Worm (Caenorhabditis elegans) whole organism, late embryonic: Measurements from ENCODE around the gene T19D12.10.

Experiments used
- C08G9.2 ChIP-seq: sonication (generic microtip); optimal IDR thresholded peaks from 2 replicates; lab custom pipeline; 2016; ENCODE audit warnings: mild to moderate bottlenecking, missing genetic modification characterization, moderate library complexity, missing compliant biosample characterization
- F13H6.1 ChIP-seq: sonication (generic microtip); optimal IDR thresholded peaks from 2 replicates; lab custom pipeline; 2016; ENCODE audit warnings: missing genetic modification characterization, missing compliant biosample characterization
- T23F11.4 ChIP-seq: fragments of 200-800 bp; sonication (Bioruptor generic); optimal IDR thresholded peaks from 2 replicates; lab custom pipeline; 2018; ENCODE audit warnings: mild to moderate bottlenecking, missing genetic modification characterization, missing compliant biosample characterization
- Y22D7AL.16 ChIP-seq: sonication (generic microtip); optimal IDR thresholded peaks from 2 replicates; lab custom pipeline; 2016; ENCODE audit warnings: missing genetic modification characterization, missing compliant biosample characterization
- ceh-14 ChIP-seq: sonication (generic microtip); optimal IDR thresholded peaks from 2 replicates; lab custom pipeline; 2016; ENCODE audit warnings: missing genotype, missing genetic modification characterization, missing compliant biosample characterization
- ceh-18 ChIP-seq: sonication (generic microtip); optimal IDR thresholded peaks from 2 replicates; lab custom pipeline; 2016; ENCODE audit warnings: missing genetic modification characterization, missing compliant biosample characterization
- ceh-24 ChIP-seq: sonication (generic microtip); optimal IDR thresholded peaks from 2 replicates; lab custom pipeline; 2016; ENCODE audit warnings: mild to moderate bottlenecking, missing genetic modification characterization, missing compliant biosample characterization
- ceh-30 ChIP-seq: fragments of 150-350 bp; optimal IDR thresholded peaks from 2 replicates; lab custom pipeline; 2014; ENCODE audit warnings: missing biosample characterization, missing genetic modification characterization
- ceh-31 ChIP-seq: sonication (generic microtip); optimal IDR thresholded peaks from 2 replicates; lab custom pipeline; 2016; ENCODE audit warnings: missing genetic modification characterization, missing compliant biosample characterization
- ceh-45 ChIP-seq: fragments of 200-800 bp; sonication (Bioruptor generic); IDR thresholded peaks from 2 replicates; pipeline ENCODE4 v1.3.6; 2022; ENCODE audit warnings: missing genetic modification reagents, missing genetic modification characterization, missing compliant biosample characterization
- ceh-48 ChIP-seq: sonication (generic microtip); optimal IDR thresholded peaks from 2 replicates; lab custom pipeline; 2016; ENCODE audit warnings: missing genetic modification characterization, inconsistent platforms, missing compliant biosample characterization
- che-1 ChIP-seq: sonication (generic microtip); optimal IDR thresholded peaks from 2 replicates; lab custom pipeline; 2016; ENCODE audit warnings: mild to moderate bottlenecking, missing genetic modification characterization, missing compliant biosample characterization
- elt-2 ChIP-seq: sonication (generic microtip); optimal IDR thresholded peaks from 2 replicates; lab custom pipeline; 2016; ENCODE audit warnings: missing genetic modification reagents, missing genetic modification characterization, missing compliant biosample characterization
- eyg-1 ChIP-seq: sonication (generic microtip); optimal IDR thresholded peaks from 2 replicates; lab custom pipeline; 2016; ENCODE audit warnings: missing genotype, missing genetic modification characterization, missing compliant biosample characterization
- fax-1 ChIP-seq: sonication (generic microtip); optimal IDR thresholded peaks from 2 replicates; lab custom pipeline; 2016; ENCODE audit warnings: missing genotype, missing genetic modification characterization, missing compliant biosample characterization
- hlh-30 ChIP-seq: sonication (generic microtip); optimal IDR thresholded peaks from 2 replicates; lab custom pipeline; 2017; ENCODE audit warnings: antibody characterized with exemption, missing genetic modification characterization, missing compliant biosample characterization; ENCODE audit not compliant: insufficient read depth
- hlh-6 ChIP-seq: sonication (generic microtip); optimal IDR thresholded peaks from 2 replicates; lab custom pipeline; 2016; ENCODE audit warnings: missing genotype, missing genetic modification characterization, missing compliant biosample characterization
- hlh-8 ChIP-seq: sonication (generic microtip); optimal IDR thresholded peaks from 2 replicates; lab custom pipeline; 2016; ENCODE audit warnings: missing genotype, missing genetic modification characterization, missing compliant biosample characterization
- lin-11 ChIP-seq: fragments of 200-800 bp; sonication (Bioruptor generic); optimal IDR thresholded peaks from 2 replicates; lab custom pipeline; 2018; ENCODE audit warnings: mild to moderate bottlenecking, missing genetic modification characterization, missing compliant biosample characterization
- madf-2 ChIP-seq: sonication (generic microtip); optimal IDR thresholded peaks from 2 replicates; lab custom pipeline; 2017; ENCODE audit warnings: missing genetic modification characterization, missing compliant biosample characterization
- pag-3 ChIP-seq: sonication (generic microtip); optimal IDR thresholded peaks from 2 replicates; lab custom pipeline; 2016; ENCODE audit warnings: missing compliant biosample characterization, missing genetic modification characterization, borderline replicate concordance
- pros-1 ChIP-seq: fragments of 150-350 bp; optimal IDR thresholded peaks from 2 replicates; lab custom pipeline; 2014; ENCODE audit warnings: missing biosample characterization, missing genetic modification reagents, missing genetic modification characterization
- rnt-1 ChIP-seq: sonication (generic microtip); optimal IDR thresholded peaks from 2 replicates; lab custom pipeline; 2016; ENCODE audit warnings: missing genetic modification characterization, missing compliant biosample characterization
- sdc-2 ChIP-seq: sonication (generic microtip); optimal IDR thresholded peaks from 2 replicates; lab custom pipeline; 2016; ENCODE audit warnings: missing genotype, missing genetic modification characterization, missing compliant biosample characterization
- sox-2 ChIP-seq: fragments of 200-800 bp; sonication (Bioruptor generic); IDR thresholded peaks from 2 replicates; pipeline ENCODE4 v1.3.6; 2022; ENCODE audit warnings: missing genetic modification reagents, missing genetic modification characterization, missing compliant biosample characterization
- syd-9 ChIP-seq: sonication (generic microtip); optimal IDR thresholded peaks from 2 replicates; lab custom pipeline; 2016; ENCODE audit warnings: mild to moderate bottlenecking, missing genetic modification characterization, moderate library complexity, missing compliant biosample characterization
- ttx-3 ChIP-seq: sonication (generic microtip); optimal IDR thresholded peaks from 2 replicates; lab custom pipeline; 2016; ENCODE audit warnings: missing genetic modification reagents, missing genetic modification characterization, missing compliant biosample characterization
- unc-3 ChIP-seq, 2 experiments: fragments of 200-800 bp in 1 of 2; sonication (Bioruptor generic) in 1 of 2; sonication (generic microtip) in 1 of 2; conservative IDR thresholded peaks in 1 of 2; optimal IDR thresholded peaks in 1 of 2; 2 replicates each; pipeline versions ENCODE4 v1.3.6 to Lab custom; 2016 to 2022; ENCODE audit warnings: missing compliant biosample characterization in 2 of 2, missing genetic modification characterization in 2 of 2, missing genetic modification reagents in 1 of 2
- unc-42 ChIP-seq: sonication (generic microtip); optimal IDR thresholded peaks from 2 replicates; lab custom pipeline; 2016; ENCODE audit warnings: missing genotype, missing genetic modification characterization, missing compliant biosample characterization
- unc-55 ChIP-seq: sonication (generic microtip); optimal IDR thresholded peaks from 2 replicates; lab custom pipeline; 2017; ENCODE audit warnings: missing biosample characterization, missing genetic modification reagents, missing genetic modification characterization
- unc-86 ChIP-seq: sonication (generic microtip); optimal IDR thresholded peaks from 2 replicates; lab custom pipeline; 2016; ENCODE audit warnings: missing genetic modification characterization, missing compliant biosample characterization
- zip-5 ChIP-seq: sonication (generic microtip); optimal IDR thresholded peaks from 2 replicates; lab custom pipeline; 2016; ENCODE audit warnings: missing genetic modification characterization, missing compliant biosample characterization
- ztf-16 ChIP-seq: sonication (generic microtip); optimal IDR thresholded peaks from 2 replicates; lab custom pipeline; 2017; ENCODE audit warnings: missing genetic modification characterization, missing compliant biosample characterization

T19D12.10 gene

DNA sequence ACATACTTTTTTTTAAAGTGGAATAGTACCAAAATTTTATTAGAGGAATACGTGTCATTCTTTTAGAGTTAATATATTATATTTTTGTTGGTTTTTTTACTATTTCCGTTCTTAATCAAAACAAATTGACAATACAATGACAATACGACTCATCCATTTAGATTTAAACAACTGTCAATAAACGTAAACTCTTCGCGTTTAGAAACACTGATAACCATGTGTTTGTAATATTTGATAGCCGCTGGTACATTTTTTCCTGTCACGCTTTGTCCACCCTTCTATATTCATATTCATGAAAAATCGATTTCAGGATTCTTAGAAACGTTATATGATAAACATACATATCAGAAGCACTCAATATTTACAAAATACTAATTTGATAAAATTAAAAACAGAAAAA is 5.1 kb upstream of the T19D12.10 start:
- TF ChIP-seq ceh-30 (tag; lab: Kevin White, UChicago) = no peak
- TF ChIP-seq C08G9.2 = no peak
- no peak for TF ChIP-seq ceh-14 (tag; lab: Kevin White, UChicago)
- TF ChIP-seq ceh-45 (GFP tag; lab: Robert Waterston, UW) = no peak
- TF ChIP-seq hlh-30 (tag; lab: Kevin White, UChicago) = no peak
- no peak for TF ChIP-seq unc-3 (GFP tag; conservative IDR thresholded peaks at IDR 0.05; lab: Robert Waterston, UW)
- TF ChIP-seq unc-3 (tag; optimal IDR thresholded peaks at IDR 0.05; lab: Kevin White, UChicago) = no peak
- no peak for TF ChIP-seq hlh-8
- no peak for TF ChIP-seq syd-9 (tag; lab: Kevin White, UChicago)

DNA sequence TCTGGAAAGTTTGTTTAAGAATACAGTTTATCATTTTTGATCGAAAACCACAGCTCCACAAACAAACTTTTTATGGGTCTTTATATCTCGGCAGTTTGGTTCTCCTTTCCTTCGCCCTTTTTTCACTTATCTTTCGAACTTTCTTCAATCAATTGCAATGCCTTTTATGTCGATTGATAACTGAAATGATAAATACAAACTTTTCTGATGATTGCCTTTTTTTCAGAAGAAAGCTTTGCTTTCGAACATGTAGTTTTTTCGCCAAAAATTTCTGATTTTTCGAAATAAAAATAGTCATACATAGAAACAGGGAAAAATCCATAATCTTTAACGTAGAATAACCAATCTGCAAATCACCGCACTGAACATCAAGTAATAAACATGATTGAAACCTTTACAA is 2.5 kb upstream of the T19D12.10 start, which contains the start of gene T19D12.2:
Gene T19D12.2, plus strand, starts transcription at position 125 of the 400 bp plus-strand sequence.
- no peak for TF ChIP-seq unc-86 (tag; lab: Kevin White, UChicago)
- TF ChIP-seq zip-5 (tag; lab: Kevin White, UChicago) = no peak
- TF ChIP-seq elt-2 = peak; percentile 18
- TF ChIP-seq che-1 (tag; lab: Kevin White, UChicago) = no peak
- TF ChIP-seq ceh-31 (tag; lab: Kevin White, UChicago) = no peak
- no peak for TF ChIP-seq eyg-1 (tag; lab: Kevin White, UChicago)

DNA sequence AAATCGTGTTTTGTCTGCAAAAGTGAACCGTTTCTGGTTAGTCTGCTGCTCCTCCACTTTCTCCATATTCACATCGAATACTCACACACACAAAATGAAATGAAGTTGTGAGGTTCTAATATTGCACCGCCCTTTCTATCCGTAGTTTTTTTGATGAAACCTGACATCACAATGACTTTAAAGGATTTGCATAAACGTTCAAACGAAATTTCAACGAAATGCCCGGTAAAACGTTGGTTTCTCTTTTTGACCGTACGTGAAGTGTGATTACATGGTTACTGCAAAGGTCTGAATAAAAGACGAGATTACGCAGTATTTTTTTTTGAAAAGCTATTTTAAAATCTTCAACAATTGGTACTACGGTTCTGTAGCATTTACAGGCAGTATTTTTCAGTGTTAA is 4.4 kb downstream of the T19D12.10 start, which contains the start of gene T19D12.9:
Gene T19D12.9, minus strand, starts transcription at position 101 of the 400 bp plus-strand sequence.
- TF ChIP-seq hlh-30 (tag; lab: Kevin White, UChicago) (no peak), sdc-2 (tag; lab: Kevin White, UChicago) (no peak), ceh-18 (no peak), ttx-3 (tag; lab: Kevin White, UChicago) (no peak), ceh-24 (tag; lab: Kevin White, UChicago) (no peak), unc-55 (GFP tag; lab: Kevin White, UChicago) (no peak), ceh-30 (tag; lab: Kevin White, UChicago) (no peak), ceh-48 (tag; lab: Kevin White, UChicago) (no peak), hlh-6 (tag; lab: Kevin White, UChicago) (no peak), unc-42 (tag; lab: Kevin White, UChicago) (no peak), unc-86 (tag; lab: Kevin White, UChicago) (no peak), rnt-1 (tag; lab: Kevin White, UChicago) (no peak), C08G9.2 (no peak)

DNA sequence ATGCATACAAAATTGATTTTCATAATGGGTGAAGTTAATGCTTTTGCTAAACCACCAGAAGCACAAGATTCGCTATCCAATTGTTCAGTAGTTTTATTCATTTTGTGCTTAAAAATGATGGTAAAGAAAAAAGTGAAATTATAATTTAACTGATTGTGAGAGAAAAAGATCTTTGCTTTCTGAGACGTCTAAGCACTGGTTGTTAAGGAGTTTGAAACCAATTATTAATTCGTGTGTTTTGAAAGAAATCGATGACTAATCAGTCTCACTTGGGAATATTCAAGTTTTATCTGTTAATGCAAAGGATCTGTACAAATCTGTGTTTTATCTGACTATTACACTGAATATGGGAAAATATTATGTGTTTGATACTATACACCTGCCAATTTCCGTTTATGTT is 6.9 kb downstream of the T19D12.10 start, which contains the start of gene sra-26:
Gene sra-26, minus strand, starts transcription at position 101 of the 400 bp plus-strand sequence.
- TF ChIP-seq elt-2 (no peak), lin-11 (tag; lab: Kevin White, UChicago) (no peak), ceh-30 (tag; lab: Kevin White, UChicago) (no peak), unc-42 (tag; lab: Kevin White, UChicago) (no peak), sox-2 (GFP tag; lab: Robert Waterston, UW) (no peak), pag-3 (no peak), syd-9 (tag; lab: Kevin White, UChicago) (no peak), Y22D7AL.16 (tag; lab: Kevin White, UChicago) (no peak), ceh-14 (tag; lab: Kevin White, UChicago) (no peak), F13H6.1 (tag; lab: Kevin White, UChicago) (no peak), zip-5 (tag; lab: Kevin White, UChicago) (no peak), pros-1 (no peak), madf-2 (tag; lab: Kevin White, UChicago) (no peak), rnt-1 (tag; lab: Kevin White, UChicago) (no peak), T23F11.4 (GFP tag; lab: Kevin White, UChicago) (no peak), eyg-1 (tag; lab: Kevin White, UChicago) (no peak), fax-1 (tag; lab: Kevin White, UChicago) (no peak), ztf-16 (tag; lab: Kevin White, UChicago) (no peak)
